Worm (Caenorhabditis elegans) whole organism, L3 larva: ENCODE data around the gene K10C2.14.

Experiments
- ama-1 ChIP-seq: fragments of 150-350 bp; optimal IDR thresholded peaks from 2 replicates; lab custom pipeline; 2018
- ceh-28 ChIP-seq: fragments of 150-350 bp; optimal IDR thresholded peaks from 2 replicates; lab custom pipeline; 2014; ENCODE audit warnings: missing biosample characterization, missing genetic modification reagents, missing genetic modification characterization
- ceh-82 ChIP-seq: fragments of 150-350 bp; optimal IDR thresholded peaks from 2 replicates; lab custom pipeline; 2014; ENCODE audit warnings: missing biosample characterization, missing genetic modification characterization
- egl-27 ChIP-seq: sonication (generic microtip); optimal IDR thresholded peaks from 4 replicates; lab custom pipeline; 2017; ENCODE audit warnings: missing biosample characterization, missing genetic modification reagents, missing genetic modification characterization
- elt-3 ChIP-seq, 3 experiments: fragments of 150-350 bp in 1 of 3; sonication (generic microtip) in 2 of 3; optimal IDR thresholded peaks; 2 replicates in 2 of 3; 4 replicates in 1 of 3; lab custom pipeline; 2014 to 2017; ENCODE audit warnings: missing biosample characterization in 3 of 3, missing genetic modification characterization in 3 of 3
- lin-15B ChIP-seq: fragments of 150-350 bp; optimal IDR thresholded peaks from 2 replicates; lab custom pipeline; 2014; ENCODE audit warnings: missing biosample characterization, missing genetic modification characterization
- nhr-237 ChIP-seq: fragments of 150-350 bp; optimal IDR thresholded peaks from 2 replicates; lab custom pipeline; 2014; ENCODE audit warnings: missing biosample characterization, missing genetic modification characterization
- nhr-43 ChIP-seq: sonication (generic microtip); optimal IDR thresholded peaks from 2 replicates; lab custom pipeline; 2016; ENCODE audit warnings: mild to moderate bottlenecking, missing genetic modification characterization, missing compliant biosample characterization; ENCODE audit not compliant: poor library complexity, severe bottlenecking
- nhr-76 ChIP-seq: fragments of 150-350 bp; sonication (generic microtip); optimal IDR thresholded peaks from 5 replicates; lab custom pipeline; 2014; ENCODE audit warnings: missing biosample characterization, missing genetic modification characterization
- pha-4 ChIP-seq: fragments of 150-350 bp; optimal IDR thresholded peaks from 2 replicates; lab custom pipeline; 2014; ENCODE audit warnings: missing biosample characterization, missing genetic modification reagents, missing genetic modification characterization
- ztf-4 ChIP-seq: fragments of 150-350 bp; optimal IDR thresholded peaks from 2 replicates; lab custom pipeline; 2014; ENCODE audit warnings: missing biosample characterization, missing genetic modification characterization

DNA sequence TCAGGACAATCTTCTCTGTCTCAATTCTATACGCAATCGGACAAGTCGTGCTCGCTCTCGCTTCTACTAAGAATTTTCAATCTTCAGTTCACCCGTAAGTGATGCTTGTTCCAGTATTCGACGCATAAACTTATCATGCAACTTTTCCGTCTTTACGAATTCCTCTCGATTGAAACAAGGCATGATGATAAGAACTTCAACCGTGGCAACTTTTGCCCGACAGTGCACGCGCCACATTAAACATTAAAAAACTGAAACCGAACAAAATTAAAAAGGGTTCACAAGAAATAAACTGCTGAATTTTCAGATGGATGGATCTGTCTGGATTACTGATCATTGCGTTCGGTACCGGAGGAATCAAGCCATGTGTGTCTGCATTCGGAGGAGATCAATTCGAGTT is 18.1 kb upstream of the K10C2.14 start:
- TF ChIP-seq ceh-82 (tag; lab: Kevin White, UChicago) (no peak), lin-15B (tag; lab: Kevin White, UChicago) (no peak), ztf-4 (tag; lab: Kevin White, UChicago) (no peak), pha-4 (no peak), ama-1 (lab: Kevin White, UChicago) (no peak), egl-27 (no peak), nhr-237 (no peak), nhr-43 (tag; lab: Kevin White, UChicago) (no peak), elt-3 (tag; optimal IDR thresholded peaks at IDR 0.05; lab: Kevin White, UChicago) (no peak), ceh-28 (tag; lab: Kevin White, UChicago) (no peak), nhr-76 (tag; lab: Kevin White, UChicago) (no peak)
